Worm (Caenorhabditis elegans): ENCODE results near the gene pde-4.

Gene pde-4

ce11 chrII:7598702-7599314 is 52.2 kb downstream of the pde-4 start, which contains the start of gene pgam-5 (continued):
- TF ChIP-seq F49E8.2 (tag; optimal IDR thresholded peaks at IDR 0.05; ENCODE audit: insufficient read depth) = no peak
- 0 out of 2 replicates have a peak, but pooled peaks have one; percentile 29 for TF ChIP-seq B0019.2 (GFP tag; conservative IDR thresholded peaks at IDR 0.05)
- no peak for TF ChIP-seq ztf-25 (GFP tag; IDR thresholded peaks at IDR 0.05)
- peak; percentile 2 for TF ChIP-seq ztf-18 (tag; optimal IDR thresholded peaks at IDR 0.05)
- peak; percentile 29 for TF ChIP-seq snpc-1.3 (tag; optimal IDR thresholded peaks at IDR 0.05; ENCODE audit: insufficient read depth)
- no peak for TF ChIP-seq lag-1 (GFP tag; IDR thresholded peaks at IDR 0.05)
- TF ChIP-seq egrh-3 (GFP tag; IDR thresholded peaks at IDR 0.05) = no peak
- TF ChIP-seq F10E7.11 (tag; optimal IDR thresholded peaks at IDR 0.05) = no peak
- no peak for TF ChIP-seq K11D2.4 (GFP tag; IDR thresholded peaks at IDR 0.05)
- TF ChIP-seq hlh-26 (GFP tag; conservative IDR thresholded peaks at IDR 0.05) = no peak
- TF ChIP-seq aptf-2 (GFP tag; conservative IDR thresholded peaks at IDR 0.05) = 0 out of 2 replicates have a peak, but pooled peaks have one; percentile 30
- TF ChIP-seq F57A8.1 (GFP tag; optimal IDR thresholded peaks at IDR 0.05) = no peak
- TF ChIP-seq Y67H2A.10 (GFP tag; conservative IDR thresholded peaks at IDR 0.05) = no peak
- no peak for TF ChIP-seq let-526 (GFP tag; IDR thresholded peaks at IDR 0.05)
- no peak for TF ChIP-seq hmg-20 (GFP tag; IDR thresholded peaks at IDR 0.05)
- no peak for TF ChIP-seq pha-4 (tag; optimal IDR thresholded peaks at IDR 0.05)
- TF ChIP-seq nhr-120 (GFP tag; IDR thresholded peaks at IDR 0.05) = no peak

- no peak for TF ChIP-seq tbp1 (GFP tag; optimal IDR thresholded peaks at IDR 0.05)
- no peak for TF ChIP-seq madf-3 (GFP tag; IDR thresholded peaks at IDR 0.05)
- no peak for TF ChIP-seq B0336.3 (GFP tag; IDR thresholded peaks at IDR 0.05)
- no peak for TF ChIP-seq egrh-3 (GFP tag; IDR thresholded peaks at IDR 0.05)
- TF ChIP-seq gei-17 (GFP tag; optimal IDR thresholded peaks at IDR 0.05) = no peak
- TF ChIP-seq nhr-90 (tag; optimal IDR thresholded peaks at IDR 0.05) = no peak
- TF ChIP-seq mel-28 (tag; optimal IDR thresholded peaks at IDR 0.05; ENCODE audit: borderline replicate concordance) = no peak
- no peak for TF ChIP-seq lag-1 (GFP tag; IDR thresholded peaks at IDR 0.05)
- no peak for TF ChIP-seq F23B12.7 (tag; optimal IDR thresholded peaks at IDR 0.05; ENCODE audit: insufficient read depth)
- no peak for TF ChIP-seq ZK185.1 (tag; optimal IDR thresholded peaks at IDR 0.05; ENCODE audit: poor library complexity, severe bottlenecking)
- TF ChIP-seq aptf-2 (GFP tag; conservative IDR thresholded peaks at IDR 0.05) = no peak
Measured at ce11 chrII:7594812-7595211, 56.2 kb downstream of the pde-4 start, which contains the start of gene syd-1. Gene syd-1, minus strand, starts transcription at chrII:7594912.

ce11 chrII:7594262-7594661 is 56.8 kb downstream of the pde-4 start:
- TF ChIP-seq T07F8.4 (tag; optimal IDR thresholded peaks at IDR 0.05) (no peak), sdz-38 (tag; optimal IDR thresholded peaks at IDR 0.05) (no peak), madf-3 (GFP tag; IDR thresholded peaks at IDR 0.05) (no peak), ekl-4 (GFP tag; IDR thresholded peaks at IDR 0.05) (no peak), repo-1 (tag; optimal IDR thresholded peaks at IDR 0.05) (no peak), unc-130 (GFP tag; optimal IDR thresholded peaks at IDR 0.05) (no peak), tbx-9 (tag; optimal IDR thresholded peaks at IDR 0.05; ENCODE audit: borderline replicate concordance) (no peak), snpc-1.3 (tag; optimal IDR thresholded peaks at IDR 0.05; ENCODE audit: insufficient read depth) (no peak), pbrm-1 (GFP tag; IDR thresholded peaks at IDR 0.05) (no peak), Y53G8AR.9 (GFP tag; conservative IDR thresholded peaks at IDR 0.05) (no peak), lir-1 (GFP tag; conservative IDR thresholded peaks at IDR 0.05) (no peak), egl-44 (GFP tag; IDR thresholded peaks at IDR 0.05) (no peak), ccch-3 (GFP tag; optimal IDR thresholded peaks at IDR 0.05) (no peak), F23B12.7 (tag; optimal IDR thresholded peaks at IDR 0.05; ENCODE audit: insufficient read depth) (no peak), mcd-1 (GFP tag; IDR thresholded peaks at IDR 0.05) (no peak), hlh-26 (GFP tag; conservative IDR thresholded peaks at IDR 0.05) (no peak), lsl-1 (GFP tag; optimal IDR thresholded peaks at IDR 0.05) (no peak)

All from whole organism, young adult.